Worm (Caenorhabditis elegans) whole organism, L2 larva: ENCODE measurements around the gene nhr-185.

Experiments
- C34F6.9 ChIP-seq: fragments of 150-350 bp; optimal IDR thresholded peaks from 2 replicates; lab custom pipeline; 2014; ENCODE audit warnings: missing biosample characterization, missing genetic modification characterization
- F13H6.1 ChIP-seq: sonication (generic microtip); optimal IDR thresholded peaks from 2 replicates; lab custom pipeline; 2016; ENCODE audit warnings: missing genetic modification characterization, missing compliant biosample characterization
- R02D3.7 ChIP-seq: fragments of 150-350 bp; optimal IDR thresholded peaks from 2 replicates; lab custom pipeline; 2014; ENCODE audit warnings: missing biosample characterization, missing genetic modification characterization
- Y55F3AM.14 ChIP-seq: fragments of 200-800 bp; sonication (Bioruptor generic); optimal IDR thresholded peaks from 2 replicates; lab custom pipeline; 2018; ENCODE audit warnings: mild to moderate bottlenecking, missing genetic modification characterization, missing compliant biosample characterization
- ZK546.5 ChIP-seq: sonication (generic microtip); optimal IDR thresholded peaks from 2 replicates; lab custom pipeline; 2017; ENCODE audit warnings: missing biosample characterization, missing genetic modification characterization
- alr-1 ChIP-seq: fragments of 150-350 bp; optimal IDR thresholded peaks from 2 replicates; lab custom pipeline; 2014; ENCODE audit warnings: missing biosample characterization, missing genetic modification characterization
- aly-2 ChIP-seq: fragments of 150-350 bp; optimal IDR thresholded peaks from 2 replicates; lab custom pipeline; 2014; ENCODE audit warnings: missing biosample characterization, missing genetic modification characterization
- ama-1 ChIP-seq: fragments of 150-350 bp; optimal IDR thresholded peaks from 2 replicates; lab custom pipeline; 2018; ENCODE audit warnings: inconsistent platforms
- blmp-1 ChIP-seq: sonication (generic microtip); optimal IDR thresholded peaks from 2 replicates; lab custom pipeline; 2017; ENCODE audit warnings: missing genetic modification characterization, mild to moderate bottlenecking, missing compliant biosample characterization, antibody characterized with exemption, moderate library complexity; ENCODE audit not compliant: insufficient read depth
- ceh-16 ChIP-seq: fragments of 150-350 bp; optimal IDR thresholded peaks from 2 replicates; lab custom pipeline; 2014; ENCODE audit warnings: missing biosample characterization, missing genetic modification characterization
- ceh-82 ChIP-seq: fragments of 150-350 bp; optimal IDR thresholded peaks from 2 replicates; lab custom pipeline; 2014; ENCODE audit warnings: missing biosample characterization, missing genetic modification characterization
- crh-2 ChIP-seq: sonication (generic microtip); optimal IDR thresholded peaks from 2 replicates; lab custom pipeline; 2017; ENCODE audit warnings: missing biosample characterization, missing genetic modification characterization
- dmd-4 ChIP-seq: sonication (generic microtip); optimal IDR thresholded peaks from 2 replicates; lab custom pipeline; 2017; ENCODE audit warnings: missing biosample characterization, missing genetic modification characterization
- egl-27 ChIP-seq: sonication (generic microtip); optimal IDR thresholded peaks from 3 replicates; lab custom pipeline; 2017; ENCODE audit warnings: missing biosample characterization, missing genetic modification reagents, missing genetic modification characterization
- elt-3 ChIP-seq: sonication (generic microtip); optimal IDR thresholded peaks from 2 replicates; lab custom pipeline; 2017; ENCODE audit warnings: missing biosample characterization, missing genetic modification characterization
- fos-1 ChIP-seq: fragments of 150-350 bp; optimal IDR thresholded peaks from 2 replicates; lab custom pipeline; 2014; ENCODE audit warnings: missing biosample characterization, missing genetic modification characterization
- gmeb-1 ChIP-seq: fragments of 150-350 bp; optimal IDR thresholded peaks from 2 replicates; lab custom pipeline; 2014; ENCODE audit warnings: missing biosample characterization, missing genetic modification characterization
- lin-11 ChIP-seq: fragments of 150-350 bp; sonication (generic microtip); optimal IDR thresholded peaks from 2 replicates; lab custom pipeline; 2014; ENCODE audit warnings: missing biosample characterization, missing genetic modification characterization, inconsistent platforms, mixed read lengths
- lin-13 ChIP-seq: fragments of 150-350 bp; optimal IDR thresholded peaks from 2 replicates; lab custom pipeline; 2014; ENCODE audit warnings: missing biosample characterization, missing genetic modification reagents, missing genetic modification characterization
- lsy-2 ChIP-seq, 2 experiments: fragments of 150-350 bp in 1 of 2; sonication (generic microtip) in 1 of 2; optimal IDR thresholded peaks; 2 replicates each; lab custom pipeline; 2014 to 2017; ENCODE audit warnings: missing biosample characterization in 2 of 2, missing genetic modification characterization in 2 of 2
- mab-5 ChIP-seq: fragments of 150-350 bp; optimal IDR thresholded peaks from 2 replicates; lab custom pipeline; 2014; ENCODE audit warnings: missing biosample characterization, missing genetic modification characterization
- mbf-1 ChIP-seq: sonication (generic microtip); optimal IDR thresholded peaks from 2 replicates; lab custom pipeline; 2017; ENCODE audit warnings: missing biosample characterization, missing genetic modification characterization
- mdl-1 ChIP-seq, 2 experiments: fragments of 150-350 bp in 1 of 2; sonication (generic microtip) in 1 of 2; optimal IDR thresholded peaks; 2 replicates each; lab custom pipeline; 2017; ENCODE audit warnings: missing biosample characterization in 2 of 2, missing genetic modification characterization in 2 of 2
- nhr-10 ChIP-seq: sonication (generic microtip); optimal IDR thresholded peaks from 2 replicates; lab custom pipeline; 2017; ENCODE audit warnings: missing biosample characterization, missing genetic modification characterization
- nhr-11 ChIP-seq: fragments of 150-350 bp; optimal IDR thresholded peaks from 2 replicates; lab custom pipeline; 2014; ENCODE audit warnings: missing biosample characterization, missing genetic modification characterization
- nhr-12 ChIP-seq: fragments of 150-350 bp; optimal IDR thresholded peaks from 2 replicates; lab custom pipeline; 2014; ENCODE audit warnings: missing biosample characterization, missing genetic modification characterization
- nhr-129 ChIP-seq: fragments of 150-350 bp; optimal IDR thresholded peaks from 2 replicates; lab custom pipeline; 2014; ENCODE audit warnings: missing biosample characterization, missing genetic modification characterization
- nhr-21 ChIP-seq: fragments of 150-350 bp; optimal IDR thresholded peaks from 2 replicates; lab custom pipeline; 2014; ENCODE audit warnings: missing biosample characterization, missing genetic modification characterization
- nhr-23 ChIP-seq: fragments of 150-350 bp; optimal IDR thresholded peaks from 2 replicates; lab custom pipeline; 2014; ENCODE audit warnings: missing biosample characterization, missing genetic modification reagents, missing genetic modification characterization
- nhr-237 ChIP-seq: fragments of 150-350 bp; optimal IDR thresholded peaks from 2 replicates; lab custom pipeline; 2014; ENCODE audit warnings: missing biosample characterization, missing genetic modification characterization
- nhr-25 ChIP-seq: fragments of 150-350 bp; sonication (generic microtip); optimal IDR thresholded peaks from 3 replicates; lab custom pipeline; 2014; ENCODE audit warnings: missing biosample characterization, missing genetic modification characterization
- nhr-6 ChIP-seq: fragments of 150-350 bp; optimal IDR thresholded peaks from 2 replicates; lab custom pipeline; 2014; ENCODE audit warnings: missing biosample characterization, missing genetic modification characterization
- nhr-77 ChIP-seq: fragments of 150-350 bp; optimal IDR thresholded peaks from 2 replicates; lab custom pipeline; 2014; ENCODE audit warnings: missing biosample characterization, missing genetic modification characterization
- sem-4 ChIP-seq: fragments of 150-350 bp; optimal IDR thresholded peaks from 2 replicates; lab custom pipeline; 2014; ENCODE audit warnings: missing biosample characterization, missing genetic modification reagents, missing genetic modification characterization
- skn-1 ChIP-seq: sonication (generic microtip); optimal IDR thresholded peaks from 2 replicates; lab custom pipeline; 2017; ENCODE audit warnings: missing biosample characterization, missing genetic modification characterization
- sma-3 ChIP-seq: sonication (generic microtip); optimal IDR thresholded peaks from 2 replicates; lab custom pipeline; 2016; ENCODE audit warnings: missing genetic modification reagents, missing genetic modification characterization, missing compliant biosample characterization
- sma-9 ChIP-seq, 2 experiments: fragments of 150-350 bp in 1 of 2; sonication (generic microtip) in 1 of 2; optimal IDR thresholded peaks; 2 replicates each; lab custom pipeline; 2014 to 2016; ENCODE audit warnings: missing genetic modification characterization in 2 of 2, mild to moderate bottlenecking in 1 of 2, missing biosample characterization in 1 of 2, missing compliant biosample characterization in 1 of 2, missing genetic modification reagents in 1 of 2, moderate library complexity in 1 of 2
- unc-39 ChIP-seq: fragments of 150-350 bp; optimal IDR thresholded peaks from 2 replicates; lab custom pipeline; 2014; ENCODE audit warnings: missing biosample characterization, missing genetic modification characterization
- unc-55 ChIP-seq: fragments of 150-350 bp; sonication (generic microtip); optimal IDR thresholded peaks from 3 replicates; lab custom pipeline; 2014; ENCODE audit warnings: missing biosample characterization, missing genetic modification reagents, missing genetic modification characterization
- unc-62 ChIP-seq: fragments of 150-350 bp; optimal IDR thresholded peaks from 2 replicates; lab custom pipeline; 2014; ENCODE audit warnings: missing biosample characterization, missing genetic modification reagents, missing genetic modification characterization
- zag-1 ChIP-seq: fragments of 150-350 bp; optimal IDR thresholded peaks from 2 replicates; lab custom pipeline; 2014; ENCODE audit warnings: missing biosample characterization, missing genetic modification characterization
- ztf-1 ChIP-seq: fragments of 200-800 bp; sonication (Bioruptor generic); conservative IDR thresholded peaks from 2 replicates; pipeline ENCODE4 v1.3.6; 2022; ENCODE audit warnings: missing genetic modification characterization, missing compliant biosample characterization
- ztf-11 ChIP-seq: sonication (generic microtip); optimal IDR thresholded peaks from 2 replicates; lab custom pipeline; 2017; ENCODE audit warnings: missing biosample characterization, missing genetic modification characterization
- ztf-4 ChIP-seq: fragments of 150-350 bp; optimal IDR thresholded peaks from 2 replicates; lab custom pipeline; 2014; ENCODE audit warnings: missing biosample characterization, missing genetic modification characterization

Gene nhr-185

DNA sequence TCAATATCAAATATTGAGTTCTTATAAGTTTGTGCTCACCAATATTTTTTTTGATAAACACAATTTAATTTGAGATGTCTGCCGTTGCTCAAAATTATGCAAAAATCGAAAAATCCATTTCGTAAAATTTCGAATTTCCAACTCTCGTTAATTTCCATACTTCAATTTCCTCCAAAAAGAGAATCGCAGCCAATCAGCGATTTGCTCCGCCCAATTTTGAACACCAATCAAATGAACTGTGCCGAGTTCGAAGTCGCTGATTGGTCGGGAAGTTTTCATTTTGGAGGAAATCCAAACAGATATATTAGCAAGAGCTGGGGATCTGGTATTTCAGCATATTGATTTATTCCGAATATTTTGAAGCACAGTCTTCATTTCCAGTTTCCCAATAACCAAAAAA is 39.3 kb downstream of the nhr-185 start:
- TF ChIP-seq dmd-4 (tag; lab: Kevin White, UChicago) (no peak), nhr-21 (tag; lab: Kevin White, UChicago) (no peak), unc-55 (GFP tag; lab: Kevin White, UChicago) (no peak), nhr-6 (tag; lab: Kevin White, UChicago) (no peak), ztf-4 (tag; lab: Kevin White, UChicago) (no peak)

DNA sequence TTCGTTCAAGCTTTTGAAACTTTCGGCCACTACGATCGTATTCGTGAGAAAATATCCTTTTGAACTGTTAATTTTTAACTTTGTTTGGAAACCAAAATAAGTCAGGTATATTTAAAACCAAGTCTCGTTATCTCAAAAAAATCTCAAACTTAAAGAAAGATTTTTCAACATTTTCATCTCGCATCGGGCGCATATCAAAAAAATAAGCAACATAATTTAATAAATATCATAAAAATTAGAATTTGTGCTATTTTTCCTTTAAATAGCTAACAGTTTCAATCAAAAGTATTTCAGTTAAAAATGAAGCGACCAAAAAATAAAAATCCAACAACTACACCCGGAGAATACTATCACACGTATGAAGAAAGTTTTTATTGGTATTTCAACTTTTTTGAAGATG is 41.2 kb downstream of the nhr-185 start, which contains the start of gene srw-7:
Gene srw-7, plus strand, starts transcription at position 301 of the 400 bp plus-strand sequence.
- TF ChIP-seq mbf-1 (tag; lab: Kevin White, UChicago), result no peak
- TF ChIP-seq nhr-25 (tag; lab: Kevin White, UChicago), result no peak
- no peak for TF ChIP-seq sma-9 (GFP tag; optimal IDR thresholded peaks at IDR 0.05; lab: Kevin White, UChicago)
- no peak for TF ChIP-seq sma-9 (tag; optimal IDR thresholded peaks at IDR 0.05; lab: Kevin White, UChicago)
- no peak for TF ChIP-seq nhr-237 (tag; lab: Kevin White, UChicago)
- TF ChIP-seq unc-62, result no peak
- no peak for TF ChIP-seq skn-1
- no peak for TF ChIP-seq lin-13 (GFP tag; lab: Kevin White, UChicago)
- TF ChIP-seq alr-1 (tag; lab: Kevin White, UChicago), result no peak
- TF ChIP-seq mdl-1 (tag; optimal IDR thresholded peaks at IDR 0.05; lab: Kevin White, UChicago), result no peak
- no peak for TF ChIP-seq mab-5 (tag; lab: Kevin White, UChicago)
- no peak for TF ChIP-seq blmp-1 (tag; lab: Kevin White, UChicago)

DNA sequence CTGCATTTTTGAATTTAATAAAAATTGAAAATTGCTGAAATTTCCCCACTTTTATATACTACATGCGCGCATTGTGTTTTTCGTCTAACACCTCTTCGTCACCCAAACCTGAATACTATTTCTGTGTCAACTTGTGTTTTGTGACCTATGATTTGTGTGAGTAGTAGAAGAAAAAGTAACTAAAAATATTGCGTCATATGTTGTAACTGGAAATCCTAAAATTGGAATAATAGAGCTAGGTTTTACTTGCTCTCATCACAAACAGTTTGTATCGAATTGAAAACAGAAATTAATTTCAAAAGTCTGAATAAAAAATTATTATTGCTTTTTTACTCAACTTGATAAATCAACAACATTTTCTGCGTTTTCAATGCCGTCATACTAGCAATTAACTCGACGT is 41.7 kb downstream of the nhr-185 start, which contains the start of gene R08F11.4:
Gene R08F11.4, minus strand, starts transcription at position 29 of the 400 bp plus-strand sequence.
- no peak for TF ChIP-seq zag-1 (tag; lab: Kevin White, UChicago)
- TF ChIP-seq ceh-82 (tag; lab: Kevin White, UChicago), result no peak
- TF ChIP-seq dmd-4 (tag; lab: Kevin White, UChicago), result no peak
- no peak for TF ChIP-seq blmp-1 (tag; lab: Kevin White, UChicago)
- TF ChIP-seq fos-1 (tag; lab: Kevin White, UChicago), result peak; percentile 5
- TF ChIP-seq ceh-16, result no peak
- no peak for TF ChIP-seq ztf-1
- TF ChIP-seq nhr-25 (tag; lab: Kevin White, UChicago), result no peak
- TF ChIP-seq gmeb-1 (tag; lab: Kevin White, UChicago), result no peak
- TF ChIP-seq ama-1 (lab: Kevin White, UChicago), result no peak
- TF ChIP-seq nhr-129, result peak; percentile 98
- TF ChIP-seq nhr-21 (tag; lab: Kevin White, UChicago), result no peak
- no peak for TF ChIP-seq lin-11
- TF ChIP-seq lin-13 (GFP tag; lab: Kevin White, UChicago), result no peak

DNA sequence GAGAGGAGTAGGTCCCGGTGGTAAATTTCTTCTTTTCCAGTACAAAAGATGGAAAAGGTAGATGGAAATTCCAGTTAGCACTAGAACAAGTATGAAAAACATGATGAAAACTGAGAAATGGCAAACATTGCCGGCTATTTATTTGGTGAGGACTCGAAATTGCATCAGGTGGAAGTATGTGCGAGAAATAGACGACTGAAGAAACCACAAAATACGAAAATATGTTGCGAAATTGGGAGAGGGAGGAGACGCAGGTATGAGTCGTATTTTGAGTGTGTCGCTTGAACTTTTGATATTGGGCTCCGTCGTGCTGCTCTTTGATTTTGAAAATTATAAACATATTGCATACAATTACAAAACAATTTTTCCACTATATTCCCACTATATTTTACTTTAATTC is 43.8 kb downstream of the nhr-185 start, which contains the start of gene cyp-33C8:
Gene cyp-33C8, minus strand, starts transcription at position 200 of the 400 bp plus-strand sequence.
- no peak for TF ChIP-seq nhr-6 (tag; lab: Kevin White, UChicago)
- peak; percentile 51 for TF ChIP-seq fos-1 (tag; lab: Kevin White, UChicago)
- TF ChIP-seq Y55F3AM.14 (GFP tag; lab: Kevin White, UChicago), result no peak
- TF ChIP-seq sem-4, result no peak
- TF ChIP-seq ceh-82 (tag; lab: Kevin White, UChicago), result no peak
- TF ChIP-seq lsy-2 (tag; optimal IDR thresholded peaks at IDR 0.05; lab: Kevin White, UChicago), result no peak
- TF ChIP-seq nhr-77 (tag; lab: Kevin White, UChicago), result no peak
- no peak for TF ChIP-seq sma-3 (GFP tag; lab: Kevin White, UChicago)
- no peak for TF ChIP-seq nhr-10 (tag; lab: Kevin White, UChicago)
- TF ChIP-seq ztf-11 (tag; lab: Kevin White, UChicago), result no peak
- TF ChIP-seq unc-39 (tag; lab: Kevin White, UChicago), result no peak
- no peak for TF ChIP-seq mab-5 (tag; lab: Kevin White, UChicago)
- TF ChIP-seq nhr-237 (tag; lab: Kevin White, UChicago), result no peak
- no peak for TF ChIP-seq F13H6.1
- TF ChIP-seq mdl-1 (tag; optimal IDR thresholded peaks at IDR 0.05; lab: Kevin White, UChicago), result no peak
- no peak for TF ChIP-seq unc-62
- no peak for TF ChIP-seq nhr-12 (tag; lab: Kevin White, UChicago)
- TF ChIP-seq ZK546.5, result no peak
- peak; percentile 95 for TF ChIP-seq nhr-129
- no peak for TF ChIP-seq ztf-4 (tag; lab: Kevin White, UChicago)
- TF ChIP-seq gmeb-1 (tag; lab: Kevin White, UChicago), result no peak
- TF ChIP-seq dmd-4 (tag; lab: Kevin White, UChicago), result no peak
- TF ChIP-seq crh-2 (tag; lab: Kevin White, UChicago), result no peak
- TF ChIP-seq R02D3.7 (tag; lab: Kevin White, UChicago), result no peak
- no peak for TF ChIP-seq nhr-25 (tag; lab: Kevin White, UChicago)
- TF ChIP-seq sma-9 (GFP tag; optimal IDR thresholded peaks at IDR 0.05; lab: Kevin White, UChicago), result peak; percentile 71
- no peak for TF ChIP-seq sma-9 (tag; optimal IDR thresholded peaks at IDR 0.05; lab: Kevin White, UChicago)
- TF ChIP-seq aly-2 (tag; lab: Kevin White, UChicago), result no peak
- no peak for TF ChIP-seq elt-3 (tag; lab: Kevin White, UChicago)
- no peak for TF ChIP-seq nhr-23 (tag; lab: Kevin White, UChicago)
- TF ChIP-seq blmp-1 (tag; lab: Kevin White, UChicago), result no peak
- TF ChIP-seq C34F6.9 (tag; lab: Kevin White, UChicago), result peak; percentile 49
- no peak for TF ChIP-seq lin-11
- TF ChIP-seq zag-1 (tag; lab: Kevin White, UChicago), result no peak
- no peak for TF ChIP-seq nhr-11
- TF ChIP-seq unc-55 (GFP tag; lab: Kevin White, UChicago), result peak; percentile 52
- TF ChIP-seq egl-27 (tag; lab: Kevin White, UChicago), result no peak
- TF ChIP-seq lin-13 (GFP tag; lab: Kevin White, UChicago), result no peak
- no peak for TF ChIP-seq ztf-1
- no peak for TF ChIP-seq alr-1 (tag; lab: Kevin White, UChicago)
